Worm (Caenorhabditis elegans): Measurements from ENCODE around the gene Y26G10.6.
A peak's percentile ranks its signal among the peaks of the same experiment; 100 is the strongest.

Y26G10.6 gene

ce11 chrV:17699659-17700058, at the start of gene Y26G10.6:
TSS of gene Y26G10.6 (plus strand) at chrV:17699959.
- TF ChIP-seq ceh-90 (tag; optimal IDR thresholded peaks at IDR 0.05): no peak
- TF ChIP-seq sox-4 (tag; optimal IDR thresholded peaks at IDR 0.05): no peak
- no peak for TF ChIP-seq C04F5.9 (tag; optimal IDR thresholded peaks at IDR 0.05)
- TF ChIP-seq nhr-28 (tag; optimal IDR thresholded peaks at IDR 0.05): no peak
- TF ChIP-seq lir-3 (tag; optimal IDR thresholded peaks at IDR 0.05; ENCODE audit: poor library complexity): no peak
- TF ChIP-seq nhr-19 (GFP tag; conservative IDR thresholded peaks at IDR 0.05): no peak
- TF ChIP-seq aly-2 (tag; optimal IDR thresholded peaks at IDR 0.05): no peak
- TF ChIP-seq ztf-4 (tag; optimal IDR thresholded peaks at IDR 0.05): no peak
- no peak for TF ChIP-seq sup-37 (GFP tag; optimal IDR thresholded peaks at IDR 0.05)
- TF ChIP-seq unc-86 (tag; optimal IDR thresholded peaks at IDR 0.05): no peak
- no peak for TF ChIP-seq egl-27 (tag; optimal IDR thresholded peaks at IDR 0.05)
- TF ChIP-seq elt-2 (tag; optimal IDR thresholded peaks at IDR 0.05): no peak
- TF ChIP-seq ama-1 (optimal IDR thresholded peaks at IDR 0.05): no peak
- TF ChIP-seq dsc-1 (tag; optimal IDR thresholded peaks at IDR 0.05): no peak
- no peak for TF ChIP-seq snpc-4 (tag; optimal IDR thresholded peaks at IDR 0.05)
- TF ChIP-seq blmp-1 (tag; optimal IDR thresholded peaks at IDR 0.05): no peak
- no peak for TF ChIP-seq pag-3 (tag; optimal IDR thresholded peaks at IDR 0.05; ENCODE audit: borderline replicate concordance, insufficient read depth)
- no peak for TF ChIP-seq isw-1 (GFP tag; IDR thresholded peaks at IDR 0.05)
- TF ChIP-seq zip-4 (GFP tag; optimal IDR thresholded peaks at IDR 0.05): no peak
- TF ChIP-seq unc-30 (tag; optimal IDR thresholded peaks at IDR 0.05): no peak

- TF ChIP-seq hlh-17 (GFP tag; optimal IDR thresholded peaks at IDR 0.05; ENCODE audit: borderline replicate concordance): no peak
- no peak for TF ChIP-seq hpl-2 (GFP tag; optimal IDR thresholded peaks at IDR 0.05)
- no peak for TF ChIP-seq dsc-1 (tag; optimal IDR thresholded peaks at IDR 0.05)
Observed at ce11 chrV:17650427-17650826, 49.3 kb upstream of the Y26G10.6 start, which contains the start of gene fbxa-192. TSS of gene fbxa-192 (minus strand) at chrV:17650527.

ce11 chrV:17655205-17655604, 44.6 kb upstream of the Y26G10.6 start:
- no peak for TF ChIP-seq unc-86 (tag; optimal IDR thresholded peaks at IDR 0.05)

ce11 chrV:17658824-17659223, 40.9 kb upstream of the Y26G10.6 start:
- peak; percentile 5 for TF ChIP-seq nhr-85 (tag)
- no peak for TF ChIP-seq ets-5 (GFP tag; IDR thresholded peaks at IDR 0.05)
- no peak for TF ChIP-seq irx-1 (tag; optimal IDR thresholded peaks at IDR 0.05)
- TF ChIP-seq nhr-76 (tag; optimal IDR thresholded peaks at IDR 0.05): no peak
- TF ChIP-seq blmp-1 (tag; optimal IDR thresholded peaks at IDR 0.05): no peak

ce11 chrV:17659228-17659627, 40.5 kb upstream of the Y26G10.6 start, which contains the start of gene fbxa-108:
TSS of gene fbxa-108 (minus strand) at chrV:17659385.
- TF ChIP-seq aha-1 (tag; optimal IDR thresholded peaks at IDR 0.05) (no peak), ceh-88 (GFP tag; IDR thresholded peaks at IDR 0.05) (no peak), zip-4 (GFP tag; optimal IDR thresholded peaks at IDR 0.05) (peak; percentile 20), lin-39 (tag; optimal IDR thresholded peaks at IDR 0.05) (no peak), nhr-77 (tag; optimal IDR thresholded peaks at IDR 0.05) (no peak), C04F5.9 (tag; optimal IDR thresholded peaks at IDR 0.05) (no peak), nhr-19 (GFP tag; conservative IDR thresholded peaks at IDR 0.05) (peak; percentile 36), xbp-1 (tag; optimal IDR thresholded peaks at IDR 0.05) (no peak), ets-5 (GFP tag; IDR thresholded peaks at IDR 0.05) (no peak), nhr-20 (tag; optimal IDR thresholded peaks at IDR 0.05) (peak; percentile 64), ceh-82 (tag; optimal IDR thresholded peaks at IDR 0.05) (no peak), alr-1 (tag; optimal IDR thresholded peaks at IDR 0.05; ENCODE audit: borderline replicate concordance) (no peak), unc-86 (tag; optimal IDR thresholded peaks at IDR 0.05) (no peak), F16B12.6 (tag; optimal IDR thresholded peaks at IDR 0.05) (no peak), egl-27 (tag; optimal IDR thresholded peaks at IDR 0.05) (no peak), ama-1 (optimal IDR thresholded peaks at IDR 0.05) (no peak), grh-1 (GFP tag; IDR thresholded peaks at IDR 0.05) (no peak), fkh-8 (tag; optimal IDR thresholded peaks at IDR 0.05) (no peak), isw-1 (GFP tag; IDR thresholded peaks at IDR 0.05) (no peak), nhr-84 (tag; optimal IDR thresholded peaks at IDR 0.05) (no peak), C16A3.4 (tag; optimal IDR thresholded peaks at IDR 0.05) (no peak), ceh-90 (tag; optimal IDR thresholded peaks at IDR 0.05) (no peak), lin-35 (GFP tag; optimal IDR thresholded peaks at IDR 0.05) (peak in 1 of 2 experiments; percentile 40), nhr-11 (tag; optimal IDR thresholded peaks at IDR 0.05) (no peak), zag-1 (tag; optimal IDR thresholded peaks at IDR 0.05) (no peak), ces-1 (GFP tag; optimal IDR thresholded peaks at IDR 0.05) (no peak), irx-1 (tag; optimal IDR thresholded peaks at IDR 0.05) (no peak), nhr-47 (tag; optimal IDR thresholded peaks at IDR 0.05) (no peak), hpl-2 (GFP tag; optimal IDR thresholded peaks at IDR 0.05) (peak; percentile 28), pax-3 (tag; optimal IDR thresholded peaks at IDR 0.05) (no peak), sup-37 (GFP tag; optimal IDR thresholded peaks at IDR 0.05) (no peak)
